Worm (Caenorhabditis elegans) whole organism, L1 larva: ENCODE measurements around the gene K12H6.6.

Source experiments
- C04F5.9 ChIP-seq: sonication (generic microtip); optimal IDR thresholded peaks from 2 replicates; lab custom pipeline; 2016; ENCODE audit warnings: missing genetic modification characterization, missing compliant biosample characterization
- F16B12.6 ChIP-seq: fragments of 150-350 bp; optimal IDR thresholded peaks from 2 replicates; lab custom pipeline; 2014; ENCODE audit warnings: missing biosample characterization, missing genetic modification characterization
- Y116A8C.19 ChIP-seq: sonication (generic microtip); optimal IDR thresholded peaks from 2 replicates; lab custom pipeline; 2016; ENCODE audit warnings: missing compliant biosample characterization, missing genetic modification characterization, borderline replicate concordance
- ama-1 ChIP-seq: fragments of 150-350 bp; optimal IDR thresholded peaks from 2 replicates; lab custom pipeline; 2014
- blmp-1 ChIP-seq: fragments of 150-350 bp; optimal IDR thresholded peaks from 2 replicates; lab custom pipeline; 2014; ENCODE audit warnings: missing biosample characterization, missing genetic modification characterization
- ceh-63 ChIP-seq: fragments of 200-800 bp; sonication (Bioruptor generic); optimal IDR thresholded peaks from 2 replicates; lab custom pipeline; 2018; ENCODE audit warnings: mild to moderate bottlenecking, missing genetic modification characterization, missing compliant biosample characterization
- ceh-82 ChIP-seq, 3 experiments: fragments of 150-350 bp in 1 of 3; sonication (generic microtip) in 2 of 3; optimal IDR thresholded peaks; 2 replicates each; lab custom pipeline; 2014 to 2017; ENCODE audit warnings: missing biosample characterization in 3 of 3, missing genetic modification characterization in 3 of 3
- ceh-88 ChIP-seq: fragments of 200-800 bp; sonication (Bioruptor generic); IDR thresholded peaks from 2 replicates; pipeline ENCODE4 v1.3.6; 2022; ENCODE audit warnings: missing genetic modification characterization, missing compliant biosample characterization
- dsc-1 ChIP-seq: sonication (generic microtip); optimal IDR thresholded peaks from 2 replicates; lab custom pipeline; 2016; ENCODE audit warnings: mild to moderate bottlenecking, missing genetic modification characterization, missing compliant biosample characterization
- efl-3 ChIP-seq: fragments of 200-800 bp; sonication (Bioruptor generic); optimal IDR thresholded peaks from 2 replicates; lab custom pipeline; 2018; ENCODE audit warnings: mild to moderate bottlenecking, missing genetic modification characterization, missing compliant biosample characterization
- egl-13 ChIP-seq: sonication (generic microtip); optimal IDR thresholded peaks from 2 replicates; lab custom pipeline; 2016; ENCODE audit warnings: missing genotype, missing genetic modification reagents, missing genetic modification characterization, missing compliant biosample characterization
- egl-27 ChIP-seq, 2 experiments: fragments of 150-350 bp in 1 of 2; sonication (generic microtip); optimal IDR thresholded peaks; 3 replicates each; lab custom pipeline; 2017 to 2018; ENCODE audit warnings: missing biosample characterization in 2 of 2, missing genetic modification characterization in 2 of 2, missing genetic modification reagents in 2 of 2
- elt-2 ChIP-seq: sonication (generic microtip); optimal IDR thresholded peaks from 2 replicates; lab custom pipeline; 2016; ENCODE audit warnings: missing genetic modification characterization, mild to moderate bottlenecking, inconsistent platforms, missing compliant biosample characterization, missing genetic modification reagents
- ets-5 ChIP-seq: fragments of 200-800 bp; sonication (Bioruptor generic); IDR thresholded peaks from 2 replicates; pipeline ENCODE4 v1.3.6; 2022; ENCODE audit warnings: missing genetic modification characterization, missing compliant biosample characterization
- fkh-10 ChIP-seq: sonication (generic microtip); optimal IDR thresholded peaks from 2 replicates; lab custom pipeline; 2017; ENCODE audit warnings: missing biosample characterization, missing genetic modification reagents, missing genetic modification characterization
- fkh-8 ChIP-seq: sonication (generic microtip); optimal IDR thresholded peaks from 2 replicates; lab custom pipeline; 2016; ENCODE audit warnings: mild to moderate bottlenecking, missing genetic modification characterization, missing compliant biosample characterization
- grh-1 ChIP-seq: fragments of 200-800 bp; sonication (Bioruptor generic); IDR thresholded peaks from 2 replicates; pipeline ENCODE4 v1.3.6; 2022; ENCODE audit warnings: missing genetic modification reagents, missing genetic modification characterization, missing compliant biosample characterization
- hlh-4 ChIP-seq: sonication (generic microtip); optimal IDR thresholded peaks from 2 replicates; lab custom pipeline; 2016; ENCODE audit warnings: mild to moderate bottlenecking, missing genetic modification characterization, missing compliant biosample characterization
- hpl-2 ChIP-seq: fragments of 150-350 bp; optimal IDR thresholded peaks from 2 replicates; lab custom pipeline; 2014; ENCODE audit warnings: missing biosample characterization, missing genetic modification reagents, missing genetic modification characterization
- irx-1 ChIP-seq: sonication (generic microtip); optimal IDR thresholded peaks from 2 replicates; lab custom pipeline; 2016; ENCODE audit warnings: missing genetic modification characterization, missing compliant biosample characterization
- isw-1 ChIP-seq: fragments of 200-800 bp; sonication (Bioruptor generic); IDR thresholded peaks from 2 replicates; pipeline ENCODE4 v1.3.6; 2022; ENCODE audit warnings: missing genetic modification characterization, missing compliant biosample characterization
- jun-1 ChIP-seq: fragments of 150-350 bp; optimal IDR thresholded peaks from 2 replicates; lab custom pipeline; 2014; ENCODE audit warnings: missing biosample characterization, missing genetic modification reagents, missing genetic modification characterization
- lin-13 ChIP-seq: fragments of 150-350 bp; optimal IDR thresholded peaks from 2 replicates; lab custom pipeline; 2014; ENCODE audit warnings: missing biosample characterization, missing genetic modification reagents, missing genetic modification characterization
- lir-3 ChIP-seq: sonication (generic microtip); optimal IDR thresholded peaks from 2 replicates; lab custom pipeline; 2016; ENCODE audit warnings: mild to moderate bottlenecking, missing genetic modification characterization, moderate library complexity, missing compliant biosample characterization; ENCODE audit not compliant: poor library complexity
- lsy-2 ChIP-seq, 2 experiments: fragments of 150-350 bp; optimal IDR thresholded peaks; 2 replicates each; lab custom pipeline; 2014; ENCODE audit warnings: missing biosample characterization in 2 of 2, missing genetic modification characterization in 2 of 2
- mef-2 ChIP-seq: fragments of 150-350 bp; optimal IDR thresholded peaks from 2 replicates; lab custom pipeline; 2014; ENCODE audit warnings: missing biosample characterization, missing genetic modification characterization
- nhr-11 ChIP-seq: fragments of 150-350 bp; optimal IDR thresholded peaks from 2 replicates; lab custom pipeline; 2014; ENCODE audit warnings: missing biosample characterization, missing genetic modification characterization
- nhr-12 ChIP-seq: sonication (generic microtip); optimal IDR thresholded peaks from 2 replicates; lab custom pipeline; 2017; ENCODE audit warnings: missing biosample characterization, missing genetic modification characterization
- nhr-19 ChIP-seq: fragments of 200-800 bp; sonication (Bioruptor generic); conservative IDR thresholded peaks from 2 replicates; pipeline ENCODE4 v1.3.6; 2022; ENCODE audit warnings: missing genetic modification characterization, missing compliant biosample characterization
- nhr-237 ChIP-seq: fragments of 150-350 bp; optimal IDR thresholded peaks from 2 replicates; lab custom pipeline; 2014; ENCODE audit warnings: missing biosample characterization, missing genetic modification characterization
- nhr-28 ChIP-seq: fragments of 150-350 bp; optimal IDR thresholded peaks from 2 replicates; lab custom pipeline; 2014; ENCODE audit warnings: missing biosample characterization, missing genetic modification characterization
- nhr-47 ChIP-seq: sonication (generic microtip); optimal IDR thresholded peaks from 2 replicates; lab custom pipeline; 2016; ENCODE audit warnings: mild to moderate bottlenecking, missing genetic modification characterization, moderate library complexity, missing compliant biosample characterization
- nhr-76 ChIP-seq: sonication (generic microtip); optimal IDR thresholded peaks from 2 replicates; lab custom pipeline; 2017; ENCODE audit warnings: missing biosample characterization, missing genetic modification characterization
- nhr-77 ChIP-seq: fragments of 150-350 bp; optimal IDR thresholded peaks from 2 replicates; lab custom pipeline; 2014; ENCODE audit warnings: missing biosample characterization, missing genetic modification characterization
- nhr-84 ChIP-seq: sonication (generic microtip); optimal IDR thresholded peaks from 2 replicates; lab custom pipeline; 2017; ENCODE audit warnings: missing biosample characterization, missing genetic modification characterization
- nhr-85 ChIP-seq: sonication (generic microtip); peaks from one replicate; lab custom pipeline; 2016; ENCODE audit warnings: missing genetic modification characterization, inconsistent platforms, missing compliant biosample characterization
- nhr-90 ChIP-seq: sonication (generic microtip); optimal IDR thresholded peaks from 2 replicates; lab custom pipeline; 2016; ENCODE audit warnings: mild to moderate bottlenecking, missing genetic modification characterization, missing compliant biosample characterization; ENCODE audit not compliant: poor library complexity
- pax-3 ChIP-seq: fragments of 200-800 bp; sonication (Bioruptor generic); optimal IDR thresholded peaks from 2 replicates; lab custom pipeline; 2018; ENCODE audit warnings: mild to moderate bottlenecking, missing genetic modification characterization, moderate library complexity, missing compliant biosample characterization
- skn-1 ChIP-seq: fragments of 150-350 bp; optimal IDR thresholded peaks from 2 replicates; lab custom pipeline; 2014; ENCODE audit warnings: missing biosample characterization, missing genetic modification characterization
- snpc-4 ChIP-seq: fragments of 150-350 bp; optimal IDR thresholded peaks from 2 replicates; lab custom pipeline; 2014; ENCODE audit warnings: missing biosample characterization, missing genetic modification characterization
- tbx-2 ChIP-seq: sonication (generic microtip); optimal IDR thresholded peaks from 2 replicates; lab custom pipeline; 2016; ENCODE audit warnings: missing genetic modification characterization, missing compliant biosample characterization
- tlp-1 ChIP-seq: fragments of 150-350 bp; optimal IDR thresholded peaks from 2 replicates; lab custom pipeline; 2014; ENCODE audit warnings: missing biosample characterization, missing genetic modification characterization
- unc-130 ChIP-seq: fragments of 150-350 bp; optimal IDR thresholded peaks from 2 replicates; lab custom pipeline; 2017; ENCODE audit warnings: missing biosample characterization, missing genetic modification characterization, inconsistent platforms
- unc-30 ChIP-seq: sonication (generic microtip); optimal IDR thresholded peaks from 2 replicates; lab custom pipeline; 2017; ENCODE audit warnings: missing biosample characterization, missing genetic modification characterization
- unc-86 ChIP-seq: sonication (generic microtip); optimal IDR thresholded peaks from 2 replicates; lab custom pipeline; 2016; ENCODE audit warnings: missing genetic modification characterization, missing compliant biosample characterization
- unc-98 ChIP-seq: fragments of 200-800 bp; sonication (Bioruptor generic); IDR thresholded peaks from 2 replicates; pipeline ENCODE4 v1.3.6; 2022; ENCODE audit warnings: missing genetic modification characterization, missing compliant biosample characterization
- vab-15 ChIP-seq: sonication (generic microtip); optimal IDR thresholded peaks from 2 replicates; lab custom pipeline; 2017; ENCODE audit warnings: missing genotype, mild to moderate bottlenecking, missing genetic modification characterization, missing compliant biosample characterization
- xbp-1 ChIP-seq: sonication (generic microtip); optimal IDR thresholded peaks from 2 replicates; lab custom pipeline; 2016; ENCODE audit warnings: missing genetic modification characterization, missing compliant biosample characterization

K12H6.6 gene

DNA sequence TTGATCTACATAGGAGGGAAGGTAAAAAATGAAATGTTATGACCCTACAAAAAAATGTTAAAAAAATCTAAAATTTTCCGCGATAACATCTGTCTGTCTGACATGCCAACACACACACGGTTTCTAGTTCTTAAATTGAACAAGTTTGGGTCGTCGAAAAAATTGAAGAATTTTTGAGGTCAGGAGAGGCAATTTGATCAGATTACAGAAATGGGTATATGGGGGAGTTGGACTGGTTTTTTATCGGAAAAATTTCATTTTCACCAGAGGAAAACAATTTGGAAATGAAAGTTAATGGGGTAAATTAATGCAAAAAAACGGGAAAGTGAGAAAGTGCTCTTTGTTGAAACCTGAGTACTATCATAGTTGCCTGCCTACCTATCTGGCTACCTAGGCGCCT is 22.7 kb upstream of the K12H6.6 start:
- TF ChIP-seq blmp-1 (tag; lab: Kevin White, UChicago): peak; percentile 50
- peak; percentile 29 for TF ChIP-seq nhr-85 (tag; lab: Kevin White, UChicago)
- no peak for TF ChIP-seq Y116A8C.19
- TF ChIP-seq lir-3: no peak

DNA sequence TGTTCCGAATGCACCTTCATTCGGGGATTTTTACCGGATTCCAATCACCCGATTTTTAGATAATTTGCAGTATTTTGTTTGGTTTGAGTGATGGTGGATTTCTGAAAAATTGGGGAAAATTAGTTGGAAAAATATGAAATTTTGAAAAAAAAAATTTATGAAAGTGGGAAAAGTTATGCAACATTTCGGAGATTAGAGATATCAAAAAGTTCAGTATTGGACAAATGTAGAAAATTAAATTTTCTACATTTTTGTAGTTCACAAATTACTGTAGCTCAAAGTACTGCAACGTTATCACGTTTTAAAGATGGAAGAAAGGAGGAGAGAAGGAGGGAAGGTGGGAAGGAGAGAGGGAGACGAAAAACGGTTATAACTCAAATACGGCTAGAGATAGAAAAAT is 21.5 kb upstream of the K12H6.6 start, which contains the start of gene ptc-3:
ptc-3 (minus strand) TSS at position 101 of the 400 bp plus-strand sequence.
- TF ChIP-seq nhr-19 (GFP tag; lab: Robert Waterston, UW) (no peak), hpl-2 (GFP tag; lab: Kevin White, UChicago) (no peak), jun-1 (tag; lab: Kevin White, UChicago) (no peak), pax-3 (tag; lab: Kevin White, UChicago) (no peak), nhr-11 (tag; lab: Kevin White, UChicago) (no peak), efl-3 (GFP tag; lab: Kevin White, UChicago) (no peak), nhr-90 (no peak), ceh-88 (GFP tag; lab: Robert Waterston, UW) (no peak), dsc-1 (no peak), lsy-2 (tag; optimal IDR thresholded peaks at IDR 0.05; lab: Kevin White, UChicago) (no peak), unc-130 (tag; lab: Kevin White, UChicago) (no peak), fkh-8 (tag; lab: Kevin White, UChicago) (no peak), ceh-82 (tag; optimal IDR thresholded peaks at IDR 0.05; lab: Kevin White, UChicago) (no peak), grh-1 (GFP tag; lab: Robert Waterston, UW) (no peak), lin-13 (GFP tag; lab: Kevin White, UChicago) (no peak), elt-2 (no peak), F16B12.6 (tag; lab: Kevin White, UChicago) (no peak)

ce11 chrII:2846552-2846951 is 15.5 kb upstream of the K12H6.6 start:
- TF ChIP-seq jun-1 (tag; lab: Kevin White, UChicago) (no peak), hpl-2 (GFP tag; lab: Kevin White, UChicago) (no peak), nhr-237 (no peak), ets-5 (GFP tag; lab: Robert Waterston, UW) (no peak), nhr-77 (tag; lab: Kevin White, UChicago) (no peak), nhr-12 (tag; lab: Kevin White, UChicago) (no peak), unc-30 (tag; lab: Kevin White, UChicago) (no peak), nhr-76 (tag; lab: Kevin White, UChicago) (no peak), elt-2 (no peak), unc-86 (no peak), lir-3 (no peak), unc-98 (GFP tag; lab: Robert Waterston, UW) (no peak), tlp-1 (tag; lab: Kevin White, UChicago) (no peak), snpc-4 (tag; lab: Kevin White, UChicago) (no peak), hlh-4 (tag; lab: Kevin White, UChicago) (no peak)

- no peak for TF ChIP-seq mef-2 (tag; lab: Kevin White, UChicago)
- TF ChIP-seq nhr-85 (tag; lab: Kevin White, UChicago): no peak
- no peak for TF ChIP-seq xbp-1
- TF ChIP-seq ama-1 (lab: Kevin White, UChicago): no peak
- TF ChIP-seq isw-1 (GFP tag; lab: Robert Waterston, UW): no peak
- no peak for TF ChIP-seq unc-130 (tag; lab: Kevin White, UChicago)
- TF ChIP-seq unc-98 (GFP tag; lab: Robert Waterston, UW): no peak
- TF ChIP-seq, all 84 proteins: peak for 0
These were observed 14.6 kb upstream of the K12H6.6 start for ce11 chrII:2845674-2846073.

DNA sequence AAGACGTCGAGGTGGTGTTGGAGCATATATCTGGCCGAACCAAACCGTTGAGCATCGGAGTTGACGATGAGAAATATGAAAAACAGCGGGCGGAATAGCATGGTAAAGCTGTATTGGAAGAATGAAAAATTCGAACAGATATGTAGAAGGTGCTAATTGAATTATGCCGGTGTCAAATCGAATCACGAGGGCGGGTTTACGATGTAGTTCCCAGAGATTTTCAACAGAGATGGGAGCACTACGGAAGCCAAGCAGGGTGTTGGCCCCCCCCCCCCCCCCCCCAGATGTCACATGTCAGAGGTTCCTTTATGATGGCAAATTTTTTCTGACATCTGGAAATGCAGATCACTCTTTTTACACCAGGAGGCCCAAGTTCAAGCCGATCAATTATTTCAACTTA is 12.1 kb upstream of the K12H6.6 start, which contains the start of gene Y110A2AL.7:
Y110A2AL.7 (minus strand) TSS at position 101 of the 400 bp plus-strand sequence.
- no peak for TF ChIP-seq nhr-11 (tag; lab: Kevin White, UChicago)
- no peak for TF ChIP-seq egl-27 (tag; optimal IDR thresholded peaks at IDR 0.05; lab: Kevin White, UChicago)
- TF ChIP-seq vab-15 (tag; lab: Kevin White, UChicago): no peak
- no peak for TF ChIP-seq nhr-28
- TF ChIP-seq skn-1 (tag; lab: Kevin White, UChicago): no peak
- TF ChIP-seq ceh-63 (GFP tag; lab: Kevin White, UChicago): no peak
- TF ChIP-seq unc-98 (GFP tag; lab: Robert Waterston, UW): no peak
- no peak for TF ChIP-seq ama-1 (lab: Kevin White, UChicago)
- TF ChIP-seq irx-1 (tag; lab: Kevin White, UChicago): no peak
- TF ChIP-seq nhr-47 (tag; lab: Kevin White, UChicago): no peak
- no peak for TF ChIP-seq fkh-10 (GFP tag; lab: Kevin White, UChicago)
- no peak for TF ChIP-seq C04F5.9
- no peak for TF ChIP-seq tbx-2 (tag; lab: Kevin White, UChicago)
- no peak for TF ChIP-seq lir-3
- TF ChIP-seq nhr-84 (tag; lab: Kevin White, UChicago): no peak
- no peak for TF ChIP-seq egl-13
